Fruit fly (Drosophila melanogaster) whole organism, embryonic: ENCODE results near the gene CheB93b.

Experiments used
- BEAF-32 ChIP-seq: fragments of 200-800 bp; sonication (Bioruptor generic); optimal IDR thresholded peaks from 3 replicates; lab custom pipeline; 2017; ENCODE audit warnings: missing biosample characterization, missing genetic modification characterization, mild to moderate bottlenecking, moderate library complexity, missing genetic modification reagents
- CG10147 ChIP-seq: fragments of 200-800 bp; sonication (Bioruptor generic); optimal IDR thresholded peaks from 2 replicates; lab custom pipeline; 2019; ENCODE audit warnings: missing biosample characterization, mild to moderate bottlenecking, missing genetic modification characterization, moderate library complexity
- CG13287 ChIP-seq: fragments of 200-800 bp; sonication (Bioruptor generic); IDR thresholded peaks from 2 replicates; pipeline ENCODE4 v1.3.6; 2022; ENCODE audit warnings: missing biosample characterization, missing genetic modification characterization; ENCODE audit not compliant: partially characterized antibody
- CG14860 ChIP-seq: fragments of 200-800 bp; sonication (Bioruptor generic); IDR thresholded peaks from 3 replicates; pipeline ENCODE4 v1.3.6; 2022; ENCODE audit warnings: missing biosample characterization, missing genetic modification characterization; ENCODE audit not compliant: partially characterized antibody
- CG2116 ChIP-seq: fragments of 200-800 bp; sonication (Bioruptor generic); optimal IDR thresholded peaks from 3 replicates; lab custom pipeline; 2018; ENCODE audit warnings: missing biosample characterization, mild to moderate bottlenecking, missing genetic modification characterization
- CG31365 ChIP-seq: fragments of 200-800 bp; sonication (Bioruptor generic); optimal IDR thresholded peaks from 2 replicates; lab custom pipeline; 2018; ENCODE audit warnings: missing biosample characterization, mild to moderate bottlenecking, missing genetic modification characterization
- CG4360 ChIP-seq: fragments of 200-800 bp; sonication (Bioruptor generic); IDR thresholded peaks from 2 replicates; pipeline ENCODE4 v1.3.6; 2022; ENCODE audit warnings: missing biosample characterization, missing genetic modification characterization
- CG4617 ChIP-seq: fragments of 200-800 bp; sonication (Bioruptor generic); optimal IDR thresholded peaks from 3 replicates; lab custom pipeline; 2016; ENCODE audit warnings: missing biosample characterization, missing genetic modification characterization, borderline replicate concordance
- CG7963 ChIP-seq: fragments of 200-800 bp; sonication (Bioruptor generic); IDR thresholded peaks from 3 replicates; pipeline ENCODE4 v1.3.6; 2022; ENCODE audit warnings: missing biosample characterization, missing genetic modification characterization; ENCODE audit not compliant: partially characterized antibody
- Dref ChIP-seq: fragments of 200-800 bp; sonication (Bioruptor generic); IDR thresholded peaks from 2 replicates; pipeline ENCODE4 v1.3.6; 2022; ENCODE audit warnings: missing biosample characterization, missing genetic modification characterization
- Ets65A ChIP-seq: fragments of 200-800 bp; sonication (Bioruptor generic); peaks from one replicate; lab custom pipeline; 2016; ENCODE audit warnings: missing biosample characterization, missing genetic modification characterization
- Hmx ChIP-seq: fragments of 200-800 bp; sonication (Bioruptor generic); optimal IDR thresholded peaks from 2 replicates; lab custom pipeline; 2016; ENCODE audit warnings: missing biosample characterization, missing genetic modification characterization
- Myb ChIP-seq: fragments of 200-800 bp; sonication (Bioruptor generic); optimal IDR thresholded peaks from 2 replicates; lab custom pipeline; 2016; ENCODE audit warnings: missing biosample characterization, missing genetic modification characterization
- Nf-YC ChIP-seq: fragments of 200-800 bp; optimal IDR thresholded peaks from 3 replicates; lab custom pipeline; 2019; ENCODE audit warnings: missing biosample characterization, mild to moderate bottlenecking, missing genetic modification characterization, moderate library complexity
- Opbp ChIP-seq: fragments of 200-800 bp; sonication (Bioruptor generic); IDR thresholded peaks from 3 replicates; pipeline ENCODE4 v1.3.6; 2022; ENCODE audit warnings: missing biosample characterization, missing genetic modification characterization; ENCODE audit not compliant: partially characterized antibody
- YL-1 ChIP-seq: fragments of 200-800 bp; sonication (Bioruptor generic); optimal IDR thresholded peaks from 3 replicates; lab custom pipeline; 2017; ENCODE audit warnings: missing biosample characterization, mild to moderate bottlenecking, missing genetic modification characterization
- amos ChIP-seq: fragments of 200-800 bp; sonication (Bioruptor generic); IDR thresholded peaks from 2 replicates; pipeline ENCODE4 v1.3.6; 2022; ENCODE audit warnings: missing biosample characterization, missing genetic modification characterization; ENCODE audit not compliant: partially characterized antibody
- bbx ChIP-seq: fragments of 200-800 bp; sonication (Bioruptor generic); IDR thresholded peaks from 2 replicates; pipeline ENCODE4 v1.3.6; 2022; ENCODE audit warnings: missing biosample characterization, missing genetic modification characterization; ENCODE audit not compliant: partially characterized antibody
- cg ChIP-seq: fragments of 200-800 bp; sonication (Bioruptor generic); optimal IDR thresholded peaks from 3 replicates; lab custom pipeline; 2019; ENCODE audit warnings: missing biosample characterization, mild to moderate bottlenecking, missing genetic modification characterization, moderate library complexity
- chinmo ChIP-seq: fragments of 200-800 bp; sonication (Bioruptor generic); IDR thresholded peaks from 4 replicates; pipeline ENCODE4 v1.3.6; 2022; ENCODE audit warnings: missing biosample characterization, missing genetic modification characterization; ENCODE audit not compliant: partially characterized antibody
- crol ChIP-seq: fragments of 200-800 bp; sonication (Bioruptor generic); IDR thresholded peaks from 2 replicates; pipeline ENCODE4 v1.3.6; 2022; ENCODE audit warnings: missing biosample characterization, missing genetic modification characterization
- crp ChIP-seq, 2 experiments: fragments of 200-800 bp; sonication (Bioruptor generic); optimal IDR thresholded peaks; 2 replicates in 1 of 2; 3 replicates in 1 of 2; lab custom pipeline; 2017; ENCODE audit warnings: missing biosample characterization in 2 of 2, missing genetic modification characterization in 2 of 2, mild to moderate bottlenecking in 1 of 2, moderate library complexity in 1 of 2
- emc ChIP-seq: fragments of 200-800 bp; sonication (Bioruptor generic); optimal IDR thresholded peaks from 2 replicates; lab custom pipeline; 2016; ENCODE audit warnings: missing biosample characterization, missing genetic modification characterization
- gsb-n ChIP-seq: fragments of 200-800 bp; sonication (Bioruptor generic); optimal IDR thresholded peaks from 3 replicates; lab custom pipeline; 2018; ENCODE audit warnings: missing biosample characterization, mild to moderate bottlenecking, missing genetic modification characterization
- kni ChIP-seq: fragments of 200-800 bp; sonication (Bioruptor generic); optimal IDR thresholded peaks from 3 replicates; lab custom pipeline; 2017; ENCODE audit warnings: mild to moderate bottlenecking, missing biosample characterization, missing genetic modification reagents, missing genetic modification characterization
- knrl ChIP-seq: fragments of 200-800 bp; sonication (Bioruptor generic); IDR thresholded peaks from 3 replicates; pipeline ENCODE4 v1.3.6; 2022; ENCODE audit warnings: missing biosample characterization, missing genetic modification characterization; ENCODE audit not compliant: partially characterized antibody
- lbe ChIP-seq: fragments of 200-800 bp; sonication (Bioruptor generic); optimal IDR thresholded peaks from 2 replicates; lab custom pipeline; 2016; ENCODE audit warnings: missing biosample characterization, mild to moderate bottlenecking, missing genetic modification characterization
- lilli ChIP-seq: fragments of 200-800 bp; sonication (Bioruptor generic); optimal IDR thresholded peaks from 3 replicates; lab custom pipeline; 2016; ENCODE audit warnings: missing biosample characterization, missing genetic modification characterization
- mld ChIP-seq: fragments of 200-800 bp; sonication (Bioruptor generic); IDR thresholded peaks from 3 replicates; pipeline ENCODE4 v1.3.6; 2022; ENCODE audit warnings: missing biosample characterization, missing genetic modification characterization; ENCODE audit not compliant: partially characterized antibody
- nmo ChIP-seq: fragments of 200-800 bp; sonication (Bioruptor generic); optimal IDR thresholded peaks from 2 replicates; lab custom pipeline; 2018; ENCODE audit warnings: missing biosample characterization, mild to moderate bottlenecking, missing genetic modification characterization, moderate library complexity
- sens ChIP-seq: fragments of 200-800 bp; sonication (Bioruptor generic); peaks from one replicate; lab custom pipeline; 2016; ENCODE audit warnings: missing biosample characterization, missing genetic modification characterization
- sisA ChIP-seq: fragments of 200-800 bp; sonication (Bioruptor generic); IDR thresholded peaks from 2 replicates; pipeline ENCODE4 v1.3.6; 2022; ENCODE audit warnings: missing biosample characterization, missing genetic modification characterization
- sna ChIP-seq: fragments of 200-800 bp; sonication (Bioruptor generic); IDR thresholded peaks from 2 replicates; pipeline ENCODE4 v1.3.6; 2022; ENCODE audit warnings: missing biosample characterization, missing genetic modification characterization; ENCODE audit not compliant: partially characterized antibody
- tll ChIP-seq, 2 experiments: fragments of 200-800 bp in 1 of 2; fragments of >200 bp in 1 of 2; sonication (Bioruptor generic) in 1 of 2; optimal IDR thresholded peaks; 2 replicates each; lab custom pipeline; 2017 to 2019; ENCODE audit warnings: missing biosample characterization in 2 of 2, missing genetic modification characterization in 2 of 2, mild to moderate bottlenecking in 1 of 2, moderate library complexity in 1 of 2
- unc-4 ChIP-seq: fragments of 200-800 bp; sonication (Bioruptor generic); IDR thresholded peaks from 2 replicates; pipeline ENCODE4 v1.3.6; 2022; ENCODE audit warnings: missing biosample characterization, missing genetic modification characterization; ENCODE audit not compliant: partially characterized antibody
- vnd ChIP-seq: fragments of 200-800 bp; sonication (Bioruptor generic); IDR thresholded peaks from 3 replicates; pipeline ENCODE4 v1.3.6; 2022; ENCODE audit warnings: missing biosample characterization, missing genetic modification characterization; ENCODE audit not compliant: partially characterized antibody

The CheB93b gene

dm6 chr3R:21359375-21360191, 49.3 kb upstream of the CheB93b start (continued):
- TF ChIP-seq CG2116 (GFP tag; lab: Kevin White, UChicago) (peak; percentile 72), Ets65A (GFP tag; lab: Kevin White, UChicago) (peak; percentile 31), CG4360 (GFP tag; lab: Robert Waterston, UW) (peak; percentile 91), Myb (GFP tag; lab: Kevin White, UChicago) (peak; percentile 71), lbe (GFP tag; lab: Kevin White, UChicago) (peak; percentile 27), sisA (GFP tag; lab: Robert Waterston, UW) (no peak), mld (GFP tag; lab: Robert Waterston, UW) (peak; percentile 61; the same call in 1 of the 3 replicates), crol (GFP tag; lab: Robert Waterston, UW) (no peak), vnd (peak; percentile 70), gsb-n (tag; lab: Kevin White, UChicago) (no peak), BEAF-32 (GFP tag; lab: Kevin White, UChicago) (peak; percentile 81), chinmo (GFP tag; lab: Robert Waterston, UW) (peak; percentile 28; the same call in 1 of the 4 replicates), sna (GFP tag; lab: Robert Waterston, UW) (peak; percentile 55; the same call in 1 of the 2 replicates), CG14860 (peak; percentile 53; the same call in 2 of the 3 replicates), bbx (GFP tag; lab: Robert Waterston, UW) (peak; percentile 47; the same call in 1 of the 2 replicates), CG13287 (GFP tag; lab: Robert Waterston, UW) (peak; percentile 71), tll (GFP tag; optimal IDR thresholded peaks at IDR 0.05; lab: Kevin White, UChicago) (no peak), CG10147 (GFP tag; lab: Kevin White, UChicago) (no peak), amos (peak; percentile 74), nmo (GFP tag; lab: Kevin White, UChicago) (peak; percentile 24), kni (GFP tag; lab: Kevin White, UChicago) (no peak), cg (GFP tag; lab: Kevin White, UChicago) (peak; percentile 82), knrl (GFP tag; lab: Robert Waterston, UW) (peak; percentile 61; the same call in 2 of the 3 replicates), Dref (GFP tag; lab: Robert Waterston, UW) (peak; percentile 76), lilli (GFP tag; lab: Kevin White, UChicago) (peak; percentile 5), unc-4 (peak; percentile 64; the same call in 1 of the 2 replicates), CG4617 (GFP tag; lab: Kevin White, UChicago) (peak; percentile 85), sens (GFP tag; lab: Kevin White, UChicago) (peak; percentile 66), emc (no peak), crp (GFP tag; optimal IDR thresholded peaks at IDR 0.05; lab: Kevin White, UChicago) (no peak), Nf-YC (tag; lab: Kevin White, UChicago) (no peak), CG7963 (GFP tag; lab: Robert Waterston, UW) (0 out of 3 replicates have a peak, but pooled peaks have one; percentile 49), Opbp (GFP tag; lab: Robert Waterston, UW) (0 out of 3 replicates have a peak, but pooled peaks have one; percentile 45), Hmx (GFP tag; lab: Kevin White, UChicago) (peak; percentile 31), CG31365 (tag; lab: Kevin White, UChicago) (peak; percentile 19), YL-1 (GFP tag; lab: Kevin White, UChicago) (peak; percentile 30)
